Worm (Caenorhabditis elegans): ENCODE data around the gene D1005.6.

D1005.6 gene

DNA sequence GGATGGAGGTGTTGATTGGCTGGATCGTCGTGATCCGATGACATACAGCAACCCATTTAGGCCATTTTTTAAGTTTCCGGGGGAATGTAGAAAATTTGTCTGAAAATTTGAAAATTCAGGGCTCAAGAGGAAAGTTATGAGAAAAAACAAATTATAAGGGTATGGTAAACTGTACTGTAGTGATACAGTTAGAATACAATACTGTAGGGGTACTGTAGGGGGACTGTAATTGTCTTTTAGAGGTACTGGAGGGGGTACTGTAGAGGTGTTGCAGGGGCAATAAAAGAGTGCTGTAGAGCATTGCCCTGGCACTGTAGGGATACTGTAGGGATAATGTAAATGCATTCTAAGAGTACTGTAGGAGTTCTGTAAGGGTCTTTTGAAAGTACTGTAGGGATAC is at the start of gene D1005.6:
TSS of gene D1005.6 (minus strand) at position 101 of the 400 bp plus-strand sequence.
- no peak for TF ChIP-seq F13C5.2 (tag; optimal IDR thresholded peaks at IDR 0.05)
- TF ChIP-seq hnd-1 (tag; optimal IDR thresholded peaks at IDR 0.05): no peak
- no peak for TF ChIP-seq aly-1 (tag; optimal IDR thresholded peaks at IDR 0.05)
- no peak for TF ChIP-seq pes-1 (GFP tag; IDR thresholded peaks at IDR 0.05)
- no peak for TF ChIP-seq scrt-1 (GFP tag; IDR thresholded peaks at IDR 0.05)

- TF ChIP-seq ceh-13 (GFP tag; optimal IDR thresholded peaks at IDR 0.05) (no peak), pes-1 (GFP tag; IDR thresholded peaks at IDR 0.05) (no peak), flt-1 (GFP tag; IDR thresholded peaks at IDR 0.05) (no peak), hmbx-1 (tag; optimal IDR thresholded peaks at IDR 0.05) (no peak), sea-1 (GFP tag; conservative IDR thresholded peaks at IDR 0.05) (no peak), tra-4 (tag; optimal IDR thresholded peaks at IDR 0.05) (no peak), ets-7 (tag; optimal IDR thresholded peaks at IDR 0.05) (no peak), B0310.2 (tag; optimal IDR thresholded peaks at IDR 0.05) (no peak)
These were observed 48.6 kb upstream of the D1005.6 start for ce11 chrX:1513153-1513552.

- TF ChIP-seq flt-1 (GFP tag; IDR thresholded peaks at IDR 0.05) (no peak), hmg-4 (GFP tag; optimal IDR thresholded peaks at IDR 0.05) (no peak), hnd-1 (tag; optimal IDR thresholded peaks at IDR 0.05) (no peak)
These were observed 47.7 kb upstream of the D1005.6 start for ce11 chrX:1512307-1512706.

- TF ChIP-seq sea-1 (GFP tag; conservative IDR thresholded peaks at IDR 0.05): 0 out of 2 replicates have a peak, but pooled peaks have one; percentile 17
These were observed 44.3 kb upstream of the D1005.6 start for ce11 chrX:1508910-1509309.

ce11 chrX:1504529-1505080 is 40.0 kb upstream of the D1005.6 start:
- no peak for TF ChIP-seq hmbx-1 (tag; optimal IDR thresholded peaks at IDR 0.05)
- no peak for TF ChIP-seq ama-1 (optimal IDR thresholded peaks at IDR 0.05)
- TF ChIP-seq hnd-1 (tag; optimal IDR thresholded peaks at IDR 0.05): no peak
- TF ChIP-seq scrt-1 (GFP tag; IDR thresholded peaks at IDR 0.05): no peak
- TF ChIP-seq ets-7 (tag; optimal IDR thresholded peaks at IDR 0.05): no peak
- no peak for TF ChIP-seq pes-1 (GFP tag; IDR thresholded peaks at IDR 0.05)
- no peak for TF ChIP-seq sea-1 (GFP tag; conservative IDR thresholded peaks at IDR 0.05)
- TF ChIP-seq hmg-4 (GFP tag; optimal IDR thresholded peaks at IDR 0.05): no peak
- no peak for TF ChIP-seq tra-4 (tag; optimal IDR thresholded peaks at IDR 0.05)
- TF ChIP-seq tbx-11 (GFP tag; IDR thresholded peaks at IDR 0.05): no peak
- TF ChIP-seq ceh-13 (GFP tag; optimal IDR thresholded peaks at IDR 0.05): no peak

DNA sequence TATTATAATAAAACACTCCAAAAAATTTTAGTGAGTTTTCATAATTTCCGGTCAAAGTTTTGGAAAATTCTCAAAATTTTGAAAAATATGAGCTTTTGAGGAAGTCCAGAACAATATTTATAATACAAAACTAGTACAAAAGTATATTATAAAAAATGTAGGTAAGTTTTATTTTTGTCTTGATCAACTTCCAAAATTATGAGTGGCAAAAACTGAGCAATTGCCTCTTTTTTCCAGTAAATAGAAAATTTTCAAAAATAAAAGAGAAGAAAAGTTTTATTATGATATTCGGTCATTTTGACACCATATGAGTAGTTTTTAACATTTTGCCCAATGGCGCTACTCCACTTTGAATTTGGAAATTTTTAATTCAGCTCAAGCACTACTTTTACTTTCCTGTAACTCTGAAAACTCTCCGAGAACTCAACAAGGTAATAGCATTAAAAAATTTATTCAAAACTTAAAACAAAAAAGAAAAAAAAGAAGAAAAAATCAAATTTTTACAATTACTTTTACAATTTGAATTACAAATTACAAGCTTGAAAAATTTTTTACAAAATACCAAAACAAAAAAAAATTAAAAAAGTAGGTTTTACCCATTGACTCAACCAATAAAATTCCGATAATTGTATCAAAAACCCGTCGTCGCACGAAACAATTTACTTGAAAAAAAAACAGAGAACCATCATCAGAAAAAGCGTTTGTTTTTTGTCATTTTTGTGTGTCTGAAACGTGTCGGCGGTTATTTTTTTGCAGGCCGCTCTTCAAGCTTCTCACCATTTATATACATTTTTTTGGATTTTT is 39.3 kb upstream of the D1005.6 start:
- TF ChIP-seq flt-1 (GFP tag; IDR thresholded peaks at IDR 0.05) (no peak), tbx-11 (GFP tag; IDR thresholded peaks at IDR 0.05) (no peak), pes-1 (GFP tag; IDR thresholded peaks at IDR 0.05) (no peak), hmbx-1 (tag; optimal IDR thresholded peaks at IDR 0.05) (no peak), scrt-1 (GFP tag; IDR thresholded peaks at IDR 0.05) (no peak), ama-1 (optimal IDR thresholded peaks at IDR 0.05) (no peak), F13C5.2 (tag; optimal IDR thresholded peaks at IDR 0.05) (no peak), hmg-4 (GFP tag; optimal IDR thresholded peaks at IDR 0.05) (no peak), sea-1 (GFP tag; conservative IDR thresholded peaks at IDR 0.05) (no peak), hnd-1 (tag; optimal IDR thresholded peaks at IDR 0.05) (no peak), tbx-37 (GFP tag; conservative IDR thresholded peaks at IDR 0.05) (no peak), tra-4 (tag; optimal IDR thresholded peaks at IDR 0.05) (no peak), ets-7 (tag; optimal IDR thresholded peaks at IDR 0.05) (no peak), aly-1 (tag; optimal IDR thresholded peaks at IDR 0.05) (no peak)

- TF ChIP-seq tbx-37 (GFP tag; conservative IDR thresholded peaks at IDR 0.05): no peak
- TF ChIP-seq tbx-11 (GFP tag; IDR thresholded peaks at IDR 0.05): no peak
- TF ChIP-seq hmg-4 (GFP tag; optimal IDR thresholded peaks at IDR 0.05): no peak
- no peak for TF ChIP-seq ets-7 (tag; optimal IDR thresholded peaks at IDR 0.05)
- no peak for TF ChIP-seq F13C5.2 (tag; optimal IDR thresholded peaks at IDR 0.05)
- no peak for TF ChIP-seq hnd-1 (tag; optimal IDR thresholded peaks at IDR 0.05)
- no peak for TF ChIP-seq ceh-13 (GFP tag; optimal IDR thresholded peaks at IDR 0.05)
- TF ChIP-seq scrt-1 (GFP tag; IDR thresholded peaks at IDR 0.05): no peak
- no peak for TF ChIP-seq hmbx-1 (tag; optimal IDR thresholded peaks at IDR 0.05)
- no peak for TF ChIP-seq ceh-36 (tag; optimal IDR thresholded peaks at IDR 0.05)
- TF ChIP-seq aly-1 (tag; optimal IDR thresholded peaks at IDR 0.05): no peak
These were observed 38.3 kb upstream of the D1005.6 start for ce11 chrX:1502914-1503313.

- TF ChIP-seq hnd-1 (tag; optimal IDR thresholded peaks at IDR 0.05): no peak
- no peak for TF ChIP-seq hmg-4 (GFP tag; optimal IDR thresholded peaks at IDR 0.05)
- TF ChIP-seq tbx-37 (GFP tag; conservative IDR thresholded peaks at IDR 0.05): no peak
- TF ChIP-seq scrt-1 (GFP tag; IDR thresholded peaks at IDR 0.05): no peak
- no peak for TF ChIP-seq hmbx-1 (tag; optimal IDR thresholded peaks at IDR 0.05)
- TF ChIP-seq flt-1 (GFP tag; IDR thresholded peaks at IDR 0.05): no peak
- TF ChIP-seq B0310.2 (tag; optimal IDR thresholded peaks at IDR 0.05): no peak
- TF ChIP-seq ceh-36 (tag; optimal IDR thresholded peaks at IDR 0.05): no peak
- TF ChIP-seq ets-7 (tag; optimal IDR thresholded peaks at IDR 0.05): no peak
- TF ChIP-seq ceh-13 (GFP tag; optimal IDR thresholded peaks at IDR 0.05): no peak
- no peak for TF ChIP-seq sea-1 (GFP tag; conservative IDR thresholded peaks at IDR 0.05)
- TF ChIP-seq tra-4 (tag; optimal IDR thresholded peaks at IDR 0.05): no peak
- TF ChIP-seq pes-1 (GFP tag; IDR thresholded peaks at IDR 0.05): no peak
- no peak for TF ChIP-seq tbx-11 (GFP tag; IDR thresholded peaks at IDR 0.05)
- TF ChIP-seq aly-1 (tag; optimal IDR thresholded peaks at IDR 0.05): no peak
- no peak for TF ChIP-seq F13C5.2 (tag; optimal IDR thresholded peaks at IDR 0.05)
- TF ChIP-seq ama-1 (optimal IDR thresholded peaks at IDR 0.05): no peak
These were observed 37.9 kb upstream of the D1005.6 start, which contains the start of gene F09E10.1 for ce11 chrX:1502490-1502889. Gene F09E10.1 (plus strand): TSS chrX:1502790.

Data from whole organism, early embryonic.